Fruit fly (Drosophila melanogaster) whole organism, embryonic: Measurements from ENCODE around the gene Pde6.

Source experiments
- Atf-2 ChIP-seq: fragments of 200-800 bp; sonication (Bioruptor generic); optimal IDR thresholded peaks from 2 replicates; lab custom pipeline; 2016; ENCODE audit warnings: missing biosample characterization, missing genetic modification characterization
- Bgb ChIP-seq: fragments of 200-800 bp; sonication (Bioruptor generic); IDR thresholded peaks from 2 replicates; pipeline ENCODE4 v1.3.6; 2022; ENCODE audit warnings: missing biosample characterization, missing genetic modification characterization; ENCODE audit not compliant: partially characterized antibody
- Blimp-1 ChIP-seq: fragments of 200-800 bp; sonication (Bioruptor generic); optimal IDR thresholded peaks from 3 replicates; lab custom pipeline; 2018; ENCODE audit warnings: missing biosample characterization, missing genetic modification characterization, mild to moderate bottlenecking, moderate library complexity, missing genetic modification reagents
- Bteb2 ChIP-seq: fragments of 200-800 bp; sonication (Bioruptor generic); optimal IDR thresholded peaks from 2 replicates; lab custom pipeline; 2016; ENCODE audit warnings: missing biosample characterization, missing genetic modification characterization
- CG10979 ChIP-seq: fragments of 200-800 bp; sonication (Bioruptor generic); optimal IDR thresholded peaks from 2 replicates; lab custom pipeline; 2018; ENCODE audit warnings: missing biosample characterization, mild to moderate bottlenecking, missing genetic modification characterization, moderate library complexity
- CG11456 ChIP-seq: fragments of 200-800 bp; sonication (Bioruptor generic); IDR thresholded peaks from 3 replicates; pipeline ENCODE4 v1.3.6; 2022; ENCODE audit warnings: missing biosample characterization, missing genetic modification characterization
- CG11504 ChIP-seq: fragments of 200-800 bp; sonication (Bioruptor generic); optimal IDR thresholded peaks from 3 replicates; lab custom pipeline; 2019; ENCODE audit warnings: missing biosample characterization, mild to moderate bottlenecking, missing genetic modification characterization, moderate library complexity
- CG12219 ChIP-seq: fragments of 200-800 bp; sonication (Bioruptor generic); optimal IDR thresholded peaks from 3 replicates; lab custom pipeline; 2018; ENCODE audit warnings: missing biosample characterization, mild to moderate bottlenecking, missing genetic modification characterization
- CG13287 ChIP-seq: fragments of 200-800 bp; sonication (Bioruptor generic); IDR thresholded peaks from 2 replicates; pipeline ENCODE4 v1.3.6; 2022; ENCODE audit warnings: missing biosample characterization, missing genetic modification characterization; ENCODE audit not compliant: partially characterized antibody
- CG13894 ChIP-seq: fragments of 200-800 bp; sonication (Bioruptor generic); optimal IDR thresholded peaks from 3 replicates; lab custom pipeline; 2018; ENCODE audit warnings: missing biosample characterization, mild to moderate bottlenecking, missing genetic modification characterization, moderate library complexity
- CG14441 ChIP-seq: fragments of 200-800 bp; sonication (Bioruptor generic); IDR thresholded peaks from 2 replicates; pipeline ENCODE4 v1.3.6; 2022; ENCODE audit warnings: missing biosample characterization, missing genetic modification characterization
- CG1529 ChIP-seq: fragments of 200-800 bp; sonication (Bioruptor generic); optimal IDR thresholded peaks from 3 replicates; lab custom pipeline; 2018; ENCODE audit warnings: missing biosample characterization, missing genetic modification characterization
- CG16863 ChIP-seq: fragments of 200-800 bp; sonication (Bioruptor generic); optimal IDR thresholded peaks from 3 replicates; lab custom pipeline; 2016; ENCODE audit warnings: missing biosample characterization, missing genetic modification characterization
- CG17328 ChIP-seq: fragments of 200-800 bp; sonication (Bioruptor generic); IDR thresholded peaks from 2 replicates; pipeline ENCODE4 v1.3.6; 2022; ENCODE audit warnings: missing biosample characterization, missing genetic modification characterization
- CG17802 ChIP-seq: fragments of 200-800 bp; sonication (Bioruptor generic); optimal IDR thresholded peaks from 2 replicates; lab custom pipeline; 2018; ENCODE audit warnings: missing biosample characterization, mild to moderate bottlenecking, missing genetic modification characterization, moderate library complexity
- CG2120 ChIP-seq: fragments of 200-800 bp; sonication (Bioruptor generic); optimal IDR thresholded peaks from 3 replicates; lab custom pipeline; 2016; ENCODE audit warnings: missing biosample characterization, missing genetic modification characterization
- CG34376 ChIP-seq: fragments of 200-800 bp; sonication (Bioruptor generic); optimal IDR thresholded peaks from 2 replicates; lab custom pipeline; 2018; ENCODE audit warnings: missing biosample characterization, mild to moderate bottlenecking, missing genetic modification characterization
- CG34422 ChIP-seq: fragments of 200-800 bp; sonication (Bioruptor generic); IDR thresholded peaks from 3 replicates; pipeline ENCODE4 v1.3.6; 2022; ENCODE audit warnings: missing biosample characterization, missing genetic modification characterization
- CG3838 ChIP-seq: fragments of 200-800 bp; sonication (Bioruptor generic); optimal IDR thresholded peaks from 3 replicates; lab custom pipeline; 2016; ENCODE audit warnings: missing biosample characterization, missing genetic modification characterization
- CG4617 ChIP-seq: fragments of 200-800 bp; sonication (Bioruptor generic); optimal IDR thresholded peaks from 3 replicates; lab custom pipeline; 2016; ENCODE audit warnings: missing biosample characterization, missing genetic modification characterization, borderline replicate concordance
- CG4707 ChIP-seq: fragments of 200-800 bp; sonication (Bioruptor generic); optimal IDR thresholded peaks from 2 replicates; lab custom pipeline; 2018; ENCODE audit warnings: missing biosample characterization, mild to moderate bottlenecking, missing genetic modification characterization, moderate library complexity
- CG6854 ChIP-seq: fragments of 200-800 bp; sonication (Bioruptor generic); optimal IDR thresholded peaks from 3 replicates; lab custom pipeline; 2017; ENCODE audit warnings: missing biosample characterization, mild to moderate bottlenecking, missing genetic modification characterization
- CG8944 ChIP-seq: fragments of 200-800 bp; sonication (Bioruptor generic); optimal IDR thresholded peaks from 3 replicates; lab custom pipeline; 2016; ENCODE audit warnings: missing biosample characterization, missing genetic modification characterization
- CoRest ChIP-seq: fragments of 200-800 bp; sonication (Bioruptor generic); optimal IDR thresholded peaks from 3 replicates; lab custom pipeline; 2018; ENCODE audit warnings: missing biosample characterization, mild to moderate bottlenecking, missing genetic modification characterization, moderate library complexity
- Deaf1 ChIP-seq: fragments of 200-800 bp; optimal IDR thresholded peaks from 3 replicates; lab custom pipeline; 2019; ENCODE audit warnings: missing biosample characterization, mild to moderate bottlenecking, missing genetic modification characterization, moderate library complexity
- Dek ChIP-seq: fragments of 200-800 bp; sonication (Bioruptor generic); optimal IDR thresholded peaks from 3 replicates; lab custom pipeline; 2019; ENCODE audit warnings: missing biosample characterization, mild to moderate bottlenecking, missing genetic modification characterization, moderate library complexity
- Doc2 ChIP-seq: fragments of 200-800 bp; sonication (Bioruptor generic); IDR thresholded peaks from 2 replicates; pipeline ENCODE4 v1.3.6; 2022; ENCODE audit warnings: missing biosample characterization, missing genetic modification characterization
- Dp ChIP-seq: fragments of 200-800 bp; sonication (Bioruptor generic); optimal IDR thresholded peaks from 2 replicates; lab custom pipeline; 2018; ENCODE audit warnings: missing biosample characterization, mild to moderate bottlenecking, missing genetic modification characterization, moderate library complexity
- H2.0 ChIP-seq: fragments of 200-800 bp; sonication (Bioruptor generic); IDR thresholded peaks from 2 replicates; pipeline ENCODE4 v1.3.6; 2022; ENCODE audit warnings: missing biosample characterization, missing genetic modification characterization
- HLH4C ChIP-seq: fragments of 200-800 bp; sonication (Bioruptor generic); IDR thresholded peaks from 3 replicates; pipeline ENCODE4 v1.3.6; 2022; ENCODE audit warnings: missing biosample characterization, missing genetic modification characterization; ENCODE audit not compliant: partially characterized antibody
- Jarid2 ChIP-seq: fragments of 200-800 bp; sonication (Bioruptor generic); optimal IDR thresholded peaks from 3 replicates; lab custom pipeline; 2017; ENCODE audit warnings: mild to moderate bottlenecking, missing biosample characterization, missing genetic modification reagents, missing genetic modification characterization
- Lim3 ChIP-seq: fragments of 200-800 bp; sonication (Bioruptor generic); IDR thresholded peaks from 2 replicates; pipeline ENCODE4 v1.3.6; 2022; ENCODE audit warnings: missing biosample characterization, missing genetic modification characterization
- Mes4 ChIP-seq: fragments of 200-800 bp; sonication (Bioruptor generic); optimal IDR thresholded peaks from 2 replicates; lab custom pipeline; 2016; ENCODE audit warnings: missing biosample characterization, missing genetic modification characterization
- Nf-YA ChIP-seq: fragments of 200-800 bp; sonication (Bioruptor generic); IDR thresholded peaks from 2 replicates; pipeline ENCODE4 v1.3.6; 2022; ENCODE audit warnings: missing biosample characterization, missing genetic modification characterization
- NfI ChIP-seq: fragments of 200-800 bp; sonication (Bioruptor generic); optimal IDR thresholded peaks from 3 replicates; lab custom pipeline; 2018; ENCODE audit warnings: missing biosample characterization, mild to moderate bottlenecking, missing genetic modification characterization, moderate library complexity
- az2 ChIP-seq: fragments of 200-800 bp; sonication (Bioruptor generic); optimal IDR thresholded peaks from 3 replicates; lab custom pipeline; 2016; ENCODE audit warnings: missing biosample characterization, missing genetic modification characterization
- dmrt11E ChIP-seq: fragments of 200-800 bp; sonication (Bioruptor generic); optimal IDR thresholded peaks from 3 replicates; lab custom pipeline; 2018; ENCODE audit warnings: missing biosample characterization, mild to moderate bottlenecking, missing genetic modification characterization, moderate library complexity
- emc ChIP-seq: fragments of 200-800 bp; sonication (Bioruptor generic); optimal IDR thresholded peaks from 2 replicates; lab custom pipeline; 2016; ENCODE audit warnings: missing biosample characterization, missing genetic modification characterization
- exex ChIP-seq: fragments of 200-800 bp; sonication (Bioruptor generic); optimal IDR thresholded peaks from 4 replicates; lab custom pipeline; 2018; ENCODE audit warnings: missing biosample characterization, mild to moderate bottlenecking, missing genetic modification characterization, moderate library complexity
- hbn ChIP-seq: fragments of 200-800 bp; sonication (Bioruptor generic); IDR thresholded peaks from 2 replicates; pipeline ENCODE4 v1.3.6; 2022; ENCODE audit warnings: missing biosample characterization, missing genetic modification characterization; ENCODE audit not compliant: partially characterized antibody
- inv ChIP-seq: fragments of 200-800 bp; sonication (Bioruptor generic); IDR thresholded peaks from 2 replicates; pipeline ENCODE4 v1.3.6; 2022; ENCODE audit warnings: missing biosample characterization, missing genetic modification characterization; ENCODE audit not compliant: partially characterized antibody
- jigr1 ChIP-seq: fragments of 200-800 bp; sonication (Bioruptor generic); IDR thresholded peaks from 3 replicates; pipeline ENCODE4 v1.3.6; 2022; ENCODE audit warnings: missing biosample characterization, missing genetic modification characterization
- lola ChIP-seq, 3 experiments: fragments of >200 bp in 2 of 3; fragments of 200-800 bp in 1 of 3; sonication (Bioruptor generic) in 1 of 3; optimal IDR thresholded peaks; 2 replicates each; lab custom pipeline; 2017 to 2019; ENCODE audit warnings: missing biosample characterization in 3 of 3, missing genetic modification characterization in 3 of 3, mild to moderate bottlenecking in 1 of 3, moderate library complexity in 1 of 3
- maf-S ChIP-seq: fragments of 200-800 bp; sonication (Bioruptor generic); optimal IDR thresholded peaks from 2 replicates; lab custom pipeline; 2016; ENCODE audit warnings: missing biosample characterization, missing genetic modification characterization
- mld ChIP-seq: fragments of 200-800 bp; sonication (Bioruptor generic); IDR thresholded peaks from 3 replicates; pipeline ENCODE4 v1.3.6; 2022; ENCODE audit warnings: missing biosample characterization, missing genetic modification characterization; ENCODE audit not compliant: partially characterized antibody
- org-1 ChIP-seq: fragments of 200-800 bp; sonication (Bioruptor generic); optimal IDR thresholded peaks from 2 replicates; lab custom pipeline; 2017; ENCODE audit warnings: missing biosample characterization, missing genetic modification characterization
- slbo ChIP-seq: fragments of 200-800 bp; sonication (Bioruptor generic); IDR thresholded peaks from 2 replicates; pipeline ENCODE4 v1.3.6; 2022; ENCODE audit warnings: missing biosample characterization, missing genetic modification characterization
- zen ChIP-seq: fragments of 200-800 bp; sonication (Bioruptor generic); optimal IDR thresholded peaks from 3 replicates; lab custom pipeline; 2018; ENCODE audit warnings: missing biosample characterization, mild to moderate bottlenecking, missing genetic modification characterization, moderate library complexity
- zfh2 ChIP-seq: fragments of 200-800 bp; sonication (Bioruptor generic); optimal IDR thresholded peaks from 2 replicates; lab custom pipeline; 2016; ENCODE audit warnings: missing biosample characterization, missing genetic modification characterization

The Pde6 gene

DNA sequence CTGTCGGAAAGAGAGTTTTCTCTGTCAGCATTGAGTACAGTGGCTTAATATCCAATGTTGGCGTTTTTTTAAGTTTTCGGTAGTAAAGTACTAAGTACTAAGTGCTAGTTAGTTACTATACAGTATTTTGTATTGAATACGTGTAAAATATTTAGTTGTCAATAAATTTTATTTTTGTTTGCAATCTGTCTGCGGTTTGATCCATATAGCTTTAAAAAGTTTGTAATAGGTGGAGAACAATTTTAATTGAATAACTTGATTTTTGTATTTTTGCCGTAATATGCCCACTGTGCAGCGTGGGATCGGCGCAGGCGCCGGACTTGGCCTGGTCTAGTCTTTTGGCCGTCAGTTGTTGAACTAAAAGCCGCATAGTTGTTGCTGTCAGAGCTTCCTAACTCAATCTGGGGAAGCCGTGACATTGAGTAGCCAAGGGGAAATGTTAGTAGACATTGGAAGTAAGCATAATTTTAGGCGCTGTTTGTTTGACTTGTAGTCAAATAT lies 329 bp upstream of the Pde6 start (continued):
- peak; percentile 87 for TF ChIP-seq Mes4 (GFP tag; lab: Kevin White, UChicago)
- peak; percentile 62 for TF ChIP-seq Jarid2 (GFP tag; lab: Kevin White, UChicago)
- TF ChIP-seq CG10979, result peak; percentile 90
- TF ChIP-seq Atf-2 (GFP tag; lab: Kevin White, UChicago), result peak; percentile 88
- peak; percentile 86 for TF ChIP-seq CG16863
- TF ChIP-seq jigr1, result peak; percentile 81; the same call in 2 of the 3 replicates
- TF ChIP-seq CoRest (tag; lab: Kevin White, UChicago), result peak; percentile 94
- TF ChIP-seq CG12219 (GFP tag; lab: Kevin White, UChicago), result peak; percentile 90
- TF ChIP-seq CG17328 (GFP tag; lab: Robert Waterston, UW), result peak; percentile 67
- TF ChIP-seq mld (GFP tag; lab: Robert Waterston, UW), result no peak
- TF ChIP-seq exex, result peak; percentile 75
- peak; percentile 96 for TF ChIP-seq CG11504 (tag; lab: Kevin White, UChicago)
- TF ChIP-seq zen (tag; lab: Kevin White, UChicago), result no peak
- TF ChIP-seq CG2120, result peak; percentile 96
- TF ChIP-seq CG6854 (GFP tag; lab: Kevin White, UChicago), result peak; percentile 93
- TF ChIP-seq zfh2 (GFP tag; lab: Kevin White, UChicago), result peak; percentile 86
- TF ChIP-seq slbo (GFP tag; lab: Robert Waterston, UW), result peak; percentile 81
- TF ChIP-seq HLH4C, result peak; percentile 42; the same call in 1 of the 3 replicates
- peak; percentile 93 for TF ChIP-seq org-1 (GFP tag; lab: Kevin White, UChicago)
- peak; percentile 74 for TF ChIP-seq H2.0 (GFP tag; lab: Robert Waterston, UW)
- TF ChIP-seq CG34376, result peak; percentile 93
- TF ChIP-seq hbn (GFP tag; lab: Robert Waterston, UW), result no peak
- TF ChIP-seq CG13287 (GFP tag; lab: Robert Waterston, UW), result no peak
- TF ChIP-seq CG4617 (GFP tag; lab: Kevin White, UChicago), result peak; percentile 59
- peak; percentile 64 for TF ChIP-seq Lim3 (GFP tag; lab: Robert Waterston, UW)
- TF ChIP-seq Deaf1, result peak; percentile 73
- TF ChIP-seq lola (GFP tag; optimal IDR thresholded peaks at IDR 0.05; lab: Kevin White, UChicago), result peak in 1 of 3 experiments; percentile 65
- TF ChIP-seq Nf-YA (GFP tag; lab: Robert Waterston, UW), result peak; percentile 80
- TF ChIP-seq CG4707 (GFP tag; lab: Kevin White, UChicago), result peak; percentile 86
- no peak for TF ChIP-seq Dp (GFP tag; lab: Kevin White, UChicago)
- peak; percentile 88 for TF ChIP-seq CG1529 (GFP tag; lab: Kevin White, UChicago)
- no peak for TF ChIP-seq inv
- TF ChIP-seq dmrt11E (tag; lab: Kevin White, UChicago), result no peak
- peak; percentile 94 for TF ChIP-seq NfI
- peak; percentile 83 for TF ChIP-seq CG14441 (GFP tag; lab: Robert Waterston, UW)
- peak; percentile 80 for TF ChIP-seq CG34422 (GFP tag; lab: Robert Waterston, UW)
- peak; percentile 71 for TF ChIP-seq CG17802
- TF ChIP-seq Bgb, result peak; percentile 9; the same call in 1 of the 2 replicates
- peak; percentile 93 for TF ChIP-seq Dek (tag; lab: Kevin White, UChicago)
- peak; percentile 48 for TF ChIP-seq CG3838 (GFP tag; lab: Kevin White, UChicago)
- peak; percentile 84 for TF ChIP-seq az2 (GFP tag; lab: Kevin White, UChicago)
- TF ChIP-seq CG8944 (GFP tag; lab: Kevin White, UChicago), result peak; percentile 76
- TF ChIP-seq Blimp-1, result peak; percentile 89
- TF ChIP-seq maf-S (GFP tag; lab: Kevin White, UChicago), result peak; percentile 81
- TF ChIP-seq Doc2, result peak; percentile 64; the same call in 1 of the 2 replicates
- peak; percentile 60 for TF ChIP-seq emc (GFP tag; lab: Kevin White, UChicago)
- peak; percentile 83 for TF ChIP-seq CG11456 (GFP tag; lab: Robert Waterston, UW)
- TF ChIP-seq Bteb2 (GFP tag; lab: Kevin White, UChicago), result peak; percentile 93
- peak; percentile 89 for TF ChIP-seq CG13894 (tag; lab: Kevin White, UChicago)
